Worm (Caenorhabditis elegans) whole organism, L4 larva: ENCODE results near the gene sfrp-1.

Experiments used
- lsy-2 ChIP-seq, 2 experiments: fragments of 150-350 bp in 1 of 2; sonication (generic microtip) in 1 of 2; optimal IDR thresholded peaks; 2 replicates each; lab custom pipeline; 2014 to 2017; ENCODE audit warnings: missing biosample characterization in 2 of 2, missing genetic modification characterization in 2 of 2
- mep-1 ChIP-seq: fragments of 150-350 bp; sonication (generic microtip); optimal IDR thresholded peaks from 3 replicates; lab custom pipeline; 2014; ENCODE audit warnings: missing biosample characterization, missing genetic modification characterization
- skn-1 ChIP-seq: fragments of 150-350 bp; optimal IDR thresholded peaks from 2 replicates; lab custom pipeline; 2014; ENCODE audit warnings: missing biosample characterization, missing genetic modification characterization

ce11 chrIV:6419031-6419582 lies 16.9 kb upstream of the sfrp-1 start, which contains the start of the genes Y73B6BL.23 and htp-2:
- TF ChIP-seq skn-1 (tag; lab: Kevin White, UChicago) = no peak
- TF ChIP-seq mep-1 = no peak
- TF ChIP-seq lsy-2 (tag; optimal IDR thresholded peaks at IDR 0.05; lab: Kevin White, UChicago) = no peak
